Worm (Caenorhabditis elegans) whole organism, L4 larva: ENCODE measurements around the gene cyn-11.

ENCODE experiments used
- F10B5.3 ChIP-seq: sonication (generic microtip); optimal IDR thresholded peaks from 2 replicates; lab custom pipeline; 2016; ENCODE audit warnings: mild to moderate bottlenecking, missing genetic modification characterization, missing compliant biosample characterization
- F26F4.8 ChIP-seq: fragments of 200-800 bp; sonication (Bioruptor generic); conservative IDR thresholded peaks from 2 replicates; pipeline ENCODE4 v1.3.6; 2022; ENCODE audit warnings: missing genetic modification characterization, missing compliant biosample characterization
- Y75B8A.6 ChIP-seq: fragments of 200-800 bp; sonication (Bioruptor generic); IDR thresholded peaks from 2 replicates; pipeline ENCODE4 v1.3.6; 2022; ENCODE audit warnings: missing genetic modification reagents, missing genetic modification characterization, missing compliant biosample characterization
- ZK337.2 ChIP-seq: fragments of 200-800 bp; sonication (Bioruptor generic); IDR thresholded peaks from 2 replicates; pipeline ENCODE4 v1.3.6; 2022; ENCODE audit warnings: missing genetic modification reagents, missing genetic modification characterization, missing compliant biosample characterization
- aha-1 ChIP-seq: fragments of 150-350 bp; peaks from one replicate; lab custom pipeline; 2014; ENCODE audit warnings: missing biosample characterization, missing genetic modification characterization
- attf-4 ChIP-seq: sonication (generic microtip); optimal IDR thresholded peaks from 3 replicates; lab custom pipeline; 2017; ENCODE audit warnings: missing biosample characterization, missing genetic modification characterization
- daf-16 ChIP-seq, 3 experiments: sonication (generic microtip); optimal IDR thresholded peaks; 2 replicates each; lab custom pipeline; 2016 to 2017; ENCODE audit warnings: missing genetic modification characterization in 3 of 3, missing genetic modification reagents in 3 of 3, mild to moderate bottlenecking in 2 of 3, missing compliant biosample characterization in 2 of 3, missing biosample characterization in 1 of 3, moderate library complexity in 1 of 3
- dmd-8 ChIP-seq: fragments of 200-800 bp; sonication (Bioruptor generic); IDR thresholded peaks from 2 replicates; pipeline ENCODE4 v1.3.6; 2022; ENCODE audit warnings: missing genetic modification characterization, missing compliant biosample characterization
- dpl-1 ChIP-seq: fragments of 150-350 bp; optimal IDR thresholded peaks from 2 replicates; lab custom pipeline; 2014; ENCODE audit warnings: missing biosample characterization, missing genetic modification reagents, missing genetic modification characterization
- dve-1 ChIP-seq: sonication (generic microtip); optimal IDR thresholded peaks from 2 replicates; lab custom pipeline; 2017; ENCODE audit warnings: antibody characterized with exemption, mild to moderate bottlenecking, missing genetic modification characterization, missing compliant biosample characterization; ENCODE audit not compliant: insufficient read depth
- egl-43 ChIP-seq: fragments of 200-800 bp; sonication (Bioruptor generic); IDR thresholded peaks from 2 replicates; pipeline ENCODE4 v1.3.6; 2022; ENCODE audit warnings: missing genetic modification reagents, missing genetic modification characterization, missing compliant biosample characterization
- hlh-11 ChIP-seq: fragments of 200-800 bp; sonication (Bioruptor generic); optimal IDR thresholded peaks from 2 replicates; lab custom pipeline; 2018; ENCODE audit warnings: mild to moderate bottlenecking, missing genetic modification characterization, missing compliant biosample characterization
- lin-1 ChIP-seq: fragments of 200-800 bp; sonication (Bioruptor generic); IDR thresholded peaks from 2 replicates; pipeline ENCODE4 v1.3.6; 2022; ENCODE audit warnings: missing genetic modification reagents, missing genetic modification characterization, missing compliant biosample characterization
- lin-13 ChIP-seq: fragments of 150-350 bp; optimal IDR thresholded peaks from 2 replicates; lab custom pipeline; 2014; ENCODE audit warnings: missing biosample characterization, missing genetic modification reagents, missing genetic modification characterization
- lin-15B ChIP-seq: fragments of 150-350 bp; sonication (generic microtip); optimal IDR thresholded peaks from 3 replicates; lab custom pipeline; 2014; ENCODE audit warnings: missing biosample characterization, missing genetic modification characterization
- mdt-29 ChIP-seq: fragments of 200-800 bp; sonication (Bioruptor generic); IDR thresholded peaks from 2 replicates; pipeline ENCODE4 v1.3.6; 2022; ENCODE audit warnings: missing genetic modification reagents, missing genetic modification characterization, missing compliant biosample characterization
- nhr-28 ChIP-seq: fragments of 150-350 bp; optimal IDR thresholded peaks from 2 replicates; lab custom pipeline; 2014; ENCODE audit warnings: missing biosample characterization, missing genetic modification characterization
- nhr-42 ChIP-seq: fragments of 200-800 bp; sonication (Bioruptor generic); IDR thresholded peaks from 2 replicates; pipeline ENCODE4 v1.3.6; 2022; ENCODE audit warnings: missing genetic modification characterization, missing compliant biosample characterization
- nhr-77 ChIP-seq: fragments of 150-350 bp; optimal IDR thresholded peaks from 2 replicates; lab custom pipeline; 2014; ENCODE audit warnings: missing biosample characterization, missing genetic modification characterization
- set-16 ChIP-seq: fragments of 200-800 bp; sonication (Bioruptor generic); IDR thresholded peaks from 2 replicates; pipeline ENCODE4 v1.3.6; 2022; ENCODE audit warnings: missing genetic modification reagents, missing genetic modification characterization, missing compliant biosample characterization
- unc-62 ChIP-seq, 3 experiments: fragments of 150-350 bp in 1 of 3; sonication (generic microtip); optimal IDR thresholded peaks in 2 of 3; peaks in 1 of 3; 1 replicate in 1 of 3; 2 replicates in 2 of 3; lab custom pipeline; 2014 to 2017; ENCODE audit warnings: missing biosample characterization in 3 of 3, missing genetic modification characterization in 3 of 3, missing genetic modification reagents in 3 of 3, missing genotype in 1 of 3
- zip-11 ChIP-seq: fragments of 200-800 bp; sonication (Bioruptor generic); IDR thresholded peaks from 2 replicates; pipeline ENCODE4 v1.3.6; 2022; ENCODE audit warnings: missing genetic modification characterization, missing compliant biosample characterization
- ztf-11 ChIP-seq: fragments of 150-350 bp; optimal IDR thresholded peaks from 2 replicates; lab custom pipeline; 2014; ENCODE audit warnings: missing biosample characterization, missing genetic modification characterization

The cyn-11 gene

ce11 chrII:8733627-8734026 lies 17.5 kb upstream of the cyn-11 start:
- TF ChIP-seq lin-1 (GFP tag; lab: Robert Waterston, UW): no peak
- TF ChIP-seq set-16: peak; percentile 91
- no peak for TF ChIP-seq ztf-11
- 0 out of 2 replicates have a peak, but pooled peaks have one; percentile 7 for TF ChIP-seq nhr-42 (GFP tag; lab: Robert Waterston, UW)
- no peak for TF ChIP-seq attf-4 (tag; lab: Kevin White, UChicago)
- no peak for TF ChIP-seq mdt-29
- 0 out of 2 replicates have a peak, but pooled peaks have one; percentile 29 for TF ChIP-seq F26F4.8 (GFP tag; lab: Robert Waterston, UW)
- TF ChIP-seq dpl-1 (GFP tag; lab: Kevin White, UChicago): no peak
- no peak for TF ChIP-seq dmd-8 (GFP tag; lab: Robert Waterston, UW)
- no peak for TF ChIP-seq daf-16 (GFP tag; optimal IDR thresholded peaks at IDR 0.05; lab: Kevin White, UChicago)
- no peak for TF ChIP-seq daf-16 (tag; optimal IDR thresholded peaks at IDR 0.05; lab: Kevin White, UChicago)
- no peak for TF ChIP-seq zip-11 (GFP tag; lab: Robert Waterston, UW)
- no peak for TF ChIP-seq lin-13 (GFP tag; lab: Kevin White, UChicago)
- TF ChIP-seq ZK337.2: no peak

ce11 chrII:8732339-8733100 lies 16.4 kb upstream of the cyn-11 start, which contains the start of gene rol-6:
TSS of gene rol-6 (plus strand) at chrII:8733050.
- TF ChIP-seq hlh-11 (tag; lab: Kevin White, UChicago) (peak; percentile 17), lin-15B (tag; lab: Kevin White, UChicago) (no peak), aha-1 (peak; percentile 85), F10B5.3 (tag; lab: Kevin White, UChicago) (no peak), nhr-28 (tag; lab: Kevin White, UChicago) (peak; percentile 30)

- TF ChIP-seq lin-13 (GFP tag; lab: Kevin White, UChicago): no peak
- TF ChIP-seq hlh-11 (tag; lab: Kevin White, UChicago): peak; percentile 13
- TF ChIP-seq nhr-28 (tag; lab: Kevin White, UChicago): peak; percentile 4
Observed at ce11 chrII:8731736-8732229, 15.7 kb upstream of the cyn-11 start.

ce11 chrII:8730960-8731693 lies 15.0 kb upstream of the cyn-11 start:
- peak; percentile 29 for TF ChIP-seq hlh-11 (tag; lab: Kevin White, UChicago)
- TF ChIP-seq nhr-28 (tag; lab: Kevin White, UChicago): peak; percentile 47
- TF ChIP-seq nhr-42 (GFP tag; lab: Robert Waterston, UW): no peak
- peak; percentile 42 for TF ChIP-seq aha-1

ce11 chrII:8730281-8730680 lies 14.2 kb upstream of the cyn-11 start:
- TF ChIP-seq unc-62 (GFP tag; optimal IDR thresholded peaks at IDR 0.05 in 1 of 2; lab: Kevin White, UChicago): peak in 1 of 2 experiments; percentile 56
- TF ChIP-seq unc-62 (tag; optimal IDR thresholded peaks at IDR 0.05; lab: Kevin White, UChicago): no peak
- TF ChIP-seq nhr-28 (tag; lab: Kevin White, UChicago): peak; percentile 26
- TF ChIP-seq aha-1: peak; percentile 82
- no peak for TF ChIP-seq Y75B8A.6 (GFP tag; lab: Robert Waterston, UW)

ce11 chrII:8726700-8727099 lies 10.6 kb upstream of the cyn-11 start, which contains the start of gene T01B7.9:
TSS of gene T01B7.9 (minus strand) at chrII:8726800.
- TF ChIP-seq zip-11 (GFP tag; lab: Robert Waterston, UW): no peak
- no peak for TF ChIP-seq dve-1

ce11 chrII:8721955-8722524 lies 6.0 kb upstream of the cyn-11 start, which contains the start of gene trcs-2:
TSS of gene trcs-2 (plus strand) at chrII:8722474.
- TF ChIP-seq egl-43 (GFP tag; lab: Robert Waterston, UW) (0 out of 2 replicates have a peak, but pooled peaks have one; percentile 16), nhr-77 (tag; lab: Kevin White, UChicago) (no peak)
